Worm (Caenorhabditis elegans): Measurements from ENCODE around the gene rab-39.
A peak's percentile ranks its signal among the peaks of the same experiment; 100 is the strongest.

rab-39 gene

ce11 chrII:9346490-9346889 lies 23.8 kb upstream of the rab-39 start, which contains the start of gene F42A8.1:
TSS of gene F42A8.1 (minus strand) at chrII:9346590.
- no peak for TF ChIP-seq pha-4 (tag; optimal IDR thresholded peaks at IDR 0.05)
- no peak for TF ChIP-seq lin-13 (tag; optimal IDR thresholded peaks at IDR 0.05)
- TF ChIP-seq drap-1 (GFP tag; optimal IDR thresholded peaks at IDR 0.05) = no peak
- no peak for TF ChIP-seq ceh-43 (GFP tag; optimal IDR thresholded peaks at IDR 0.05)
- no peak for TF ChIP-seq ces-1 (GFP tag; optimal IDR thresholded peaks at IDR 0.05)
- no peak for TF ChIP-seq snpc-4 (tag; optimal IDR thresholded peaks at IDR 0.05)
- no peak for TF ChIP-seq zip-8 (tag; optimal IDR thresholded peaks at IDR 0.05)
- TF ChIP-seq bed-3 (GFP tag; optimal IDR thresholded peaks at IDR 0.05) = no peak

ce11 chrII:9345794-9346193 lies 23.1 kb upstream of the rab-39 start:
- TF ChIP-seq ceh-43 (GFP tag; optimal IDR thresholded peaks at IDR 0.05) = no peak

- no peak for TF ChIP-seq mab-5 (tag; optimal IDR thresholded peaks at IDR 0.05)
- TF ChIP-seq ces-1 (GFP tag; optimal IDR thresholded peaks at IDR 0.05) = no peak
- no peak for TF ChIP-seq lin-13 (tag; optimal IDR thresholded peaks at IDR 0.05)
- TF ChIP-seq mls-2 (tag; optimal IDR thresholded peaks at IDR 0.05) = no peak
- no peak for TF ChIP-seq ceh-43 (GFP tag; optimal IDR thresholded peaks at IDR 0.05)
- TF ChIP-seq ceh-39 (tag; optimal IDR thresholded peaks at IDR 0.05) = no peak
- no peak for TF ChIP-seq flh-1 (GFP tag; optimal IDR thresholded peaks at IDR 0.05)
- no peak for TF ChIP-seq zip-8 (tag; optimal IDR thresholded peaks at IDR 0.05)
- TF ChIP-seq unc-39 (tag; optimal IDR thresholded peaks at IDR 0.05) = no peak
- TF ChIP-seq sptf-1 (tag; optimal IDR thresholded peaks at IDR 0.05) = no peak
- no peak for TF ChIP-seq drap-1 (GFP tag; optimal IDR thresholded peaks at IDR 0.05)
Measured at ce11 chrII:9345116-9345515, 22.4 kb upstream of the rab-39 start.

ce11 chrII:9343955-9344354 lies 21.2 kb upstream of the rab-39 start:
- TF ChIP-seq drap-1 (GFP tag; optimal IDR thresholded peaks at IDR 0.05) = no peak
- TF ChIP-seq elt-3 (tag; optimal IDR thresholded peaks at IDR 0.05) = peak; percentile 20

ce11 chrII:9338859-9339258 lies 16.1 kb upstream of the rab-39 start, which contains the start of gene ttll-12:
TSS of gene ttll-12 (plus strand) at chrII:9338997.
- TF ChIP-seq flh-1 (GFP tag; optimal IDR thresholded peaks at IDR 0.05) (no peak), nhr-12 (tag; optimal IDR thresholded peaks at IDR 0.05) (no peak), ham-2 (GFP tag; optimal IDR thresholded peaks at IDR 0.05) (no peak), pha-4 (tag; optimal IDR thresholded peaks at IDR 0.05) (no peak), cnd-1 (tag; optimal IDR thresholded peaks at IDR 0.05) (no peak), drap-1 (GFP tag; optimal IDR thresholded peaks at IDR 0.05) (no peak), hlh-1 (tag; optimal IDR thresholded peaks at IDR 0.05) (no peak), bed-3 (GFP tag; optimal IDR thresholded peaks at IDR 0.05) (no peak), nhr-28 (tag; optimal IDR thresholded peaks at IDR 0.05) (no peak), elt-3 (tag; optimal IDR thresholded peaks at IDR 0.05) (no peak), mep-1 (tag; optimal IDR thresholded peaks at IDR 0.05) (no peak), tbx-8 (GFP tag; optimal IDR thresholded peaks at IDR 0.05) (no peak), unc-39 (tag; optimal IDR thresholded peaks at IDR 0.05) (no peak), nhr-76 (tag; optimal IDR thresholded peaks at IDR 0.05) (no peak), snpc-4 (tag; optimal IDR thresholded peaks at IDR 0.05) (no peak), ceh-83 (GFP tag; optimal IDR thresholded peaks at IDR 0.05) (no peak), zip-8 (tag; optimal IDR thresholded peaks at IDR 0.05) (no peak), sptf-1 (tag; optimal IDR thresholded peaks at IDR 0.05) (no peak), sem-2 (GFP tag; optimal IDR thresholded peaks at IDR 0.05) (no peak), lin-32 (GFP tag; optimal IDR thresholded peaks at IDR 0.05) (no peak)

ce11 chrII:9336651-9337050 lies 13.9 kb upstream of the rab-39 start:
- TF ChIP-seq ztf-11 (tag; optimal IDR thresholded peaks at IDR 0.05) (no peak), unc-62 (GFP tag; optimal IDR thresholded peaks at IDR 0.05) (no peak), ceh-43 (GFP tag; optimal IDR thresholded peaks at IDR 0.05) (no peak), pha-4 (tag; optimal IDR thresholded peaks at IDR 0.05) (no peak), lin-32 (GFP tag; optimal IDR thresholded peaks at IDR 0.05) (no peak), nhr-28 (tag; optimal IDR thresholded peaks at IDR 0.05) (no peak), mls-2 (tag; optimal IDR thresholded peaks at IDR 0.05) (no peak), zip-8 (tag; optimal IDR thresholded peaks at IDR 0.05) (no peak), ham-2 (GFP tag; optimal IDR thresholded peaks at IDR 0.05) (no peak)

- TF ChIP-seq flh-1 (GFP tag; optimal IDR thresholded peaks at IDR 0.05) (no peak), M03D4.4 (tag; optimal IDR thresholded peaks at IDR 0.05) (no peak), ceh-43 (GFP tag; optimal IDR thresholded peaks at IDR 0.05) (no peak), ceh-39 (tag; optimal IDR thresholded peaks at IDR 0.05) (no peak), elt-1 (tag; optimal IDR thresholded peaks at IDR 0.05; ENCODE audit: borderline replicate concordance, insufficient read depth) (no peak), cnd-1 (tag; optimal IDR thresholded peaks at IDR 0.05) (no peak), mab-5 (tag; optimal IDR thresholded peaks at IDR 0.05) (no peak), nhr-237 (tag; optimal IDR thresholded peaks at IDR 0.05) (no peak), hlh-1 (tag; optimal IDR thresholded peaks at IDR 0.05) (no peak), lsy-2 (tag; optimal IDR thresholded peaks at IDR 0.05) (no peak), blmp-1 (tag; optimal IDR thresholded peaks at IDR 0.05) (no peak)
Measured at ce11 chrII:9333714-9334113, 11.0 kb upstream of the rab-39 start, which contains the start of gene scp-1. TSS of gene scp-1 (plus strand) at chrII:9334014.
